Worm (Caenorhabditis elegans): ENCODE measurements around the gene zip-9.

DNA sequence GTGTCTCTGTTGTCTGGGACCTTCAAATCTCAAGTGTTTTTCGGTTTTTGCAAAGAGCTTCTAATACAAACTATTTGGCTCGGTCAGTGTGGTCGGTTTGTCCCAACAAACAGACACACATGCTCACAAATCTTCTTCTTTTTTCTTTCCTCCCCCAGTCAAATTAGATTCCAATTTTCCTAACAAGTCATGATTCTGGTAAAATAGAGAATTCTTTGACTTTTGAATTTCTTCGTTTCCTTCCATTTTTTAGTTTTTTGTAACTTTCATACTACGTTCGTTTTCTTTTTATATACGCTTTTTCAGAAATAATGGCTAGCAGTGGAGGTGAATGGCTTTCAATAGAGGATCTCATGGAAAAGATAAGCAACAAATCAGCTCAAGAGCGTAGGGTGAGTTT lies 38.5 kb upstream of the zip-9 start, which contains the start of gene F32D8.15:
- no peak for TF ChIP-seq ceh-13 (GFP tag; optimal IDR thresholded peaks at IDR 0.05)
- TF ChIP-seq pes-1 (GFP tag; IDR thresholded peaks at IDR 0.05), result no peak
- TF ChIP-seq B0310.2 (tag; optimal IDR thresholded peaks at IDR 0.05), result no peak
- TF ChIP-seq tbx-11 (GFP tag; IDR thresholded peaks at IDR 0.05), result no peak
- TF ChIP-seq tra-4 (tag; optimal IDR thresholded peaks at IDR 0.05), result no peak
- no peak for TF ChIP-seq ama-1 (optimal IDR thresholded peaks at IDR 0.05)
- no peak for TF ChIP-seq flt-1 (GFP tag; IDR thresholded peaks at IDR 0.05)
- no peak for TF ChIP-seq ceh-36 (tag; optimal IDR thresholded peaks at IDR 0.05)
- TF ChIP-seq hnd-1 (tag; optimal IDR thresholded peaks at IDR 0.05), result no peak
- TF ChIP-seq aly-1 (tag; optimal IDR thresholded peaks at IDR 0.05), result no peak
- TF ChIP-seq F13C5.2 (tag; optimal IDR thresholded peaks at IDR 0.05), result no peak
